Fruit fly (Drosophila melanogaster) S2 (cell line): ENCODE measurements around the gene Hsp70Aa.

Source experiments
- CG8478 ChIP-seq: fragments of >200 bp; optimal IDR thresholded peaks from 2 replicates; lab custom pipeline; 2018
- CTCF ChIP-seq, 2 experiments: fragments of >200 bp; optimal IDR thresholded peaks; 2 replicates each; lab custom pipeline; 2018

- no peak for TF ChIP-seq CG8478
- no peak for TF ChIP-seq CTCF (optimal IDR thresholded peaks at IDR 0.05; lab: Kevin White, UChicago)
These were observed 41.8 kb upstream of the Hsp70Aa start for dm6 chr3R:11998130-11998529.
